Worm (Caenorhabditis elegans) whole organism, L1 larva: ENCODE data around the gene Y15E3A.5.

Experiments
- C04F5.9 ChIP-seq: sonication (generic microtip); optimal IDR thresholded peaks from 2 replicates; lab custom pipeline; 2016; ENCODE audit warnings: missing genetic modification characterization, missing compliant biosample characterization
- C16A3.4 ChIP-seq: fragments of 150-350 bp; optimal IDR thresholded peaks from 2 replicates; lab custom pipeline; 2014; ENCODE audit warnings: missing biosample characterization, missing genetic modification characterization
- F16B12.6 ChIP-seq: fragments of 150-350 bp; optimal IDR thresholded peaks from 2 replicates; lab custom pipeline; 2014; ENCODE audit warnings: missing biosample characterization, missing genetic modification characterization
- aha-1 ChIP-seq: fragments of 150-350 bp; optimal IDR thresholded peaks from 2 replicates; lab custom pipeline; 2014; ENCODE audit warnings: missing biosample characterization, missing genetic modification characterization
- blmp-1 ChIP-seq: fragments of 150-350 bp; optimal IDR thresholded peaks from 2 replicates; lab custom pipeline; 2014; ENCODE audit warnings: missing biosample characterization, missing genetic modification characterization
- ceh-63 ChIP-seq: fragments of 200-800 bp; sonication (Bioruptor generic); optimal IDR thresholded peaks from 2 replicates; lab custom pipeline; 2018; ENCODE audit warnings: mild to moderate bottlenecking, missing genetic modification characterization, missing compliant biosample characterization
- ceh-8 ChIP-seq: fragments of 200-800 bp; sonication (Bioruptor generic); optimal IDR thresholded peaks from 2 replicates; lab custom pipeline; 2018; ENCODE audit warnings: mild to moderate bottlenecking, missing genetic modification characterization, moderate library complexity, missing compliant biosample characterization
- ceh-88 ChIP-seq: fragments of 200-800 bp; sonication (Bioruptor generic); IDR thresholded peaks from 2 replicates; pipeline ENCODE4 v1.3.6; 2022; ENCODE audit warnings: missing genetic modification characterization, missing compliant biosample characterization
- ceh-90 ChIP-seq: sonication (generic microtip); optimal IDR thresholded peaks from 2 replicates; lab custom pipeline; 2016; ENCODE audit warnings: missing genetic modification characterization, missing compliant biosample characterization
- ces-1 ChIP-seq: fragments of 150-350 bp; optimal IDR thresholded peaks from 2 replicates; lab custom pipeline; 2014; ENCODE audit warnings: missing biosample characterization, missing genetic modification reagents, missing genetic modification characterization
- dpl-1 ChIP-seq, 3 experiments: fragments of 150-350 bp in 2 of 3; sonication (generic microtip) in 1 of 3; optimal IDR thresholded peaks; 2 replicates each; lab custom pipeline; 2014 to 2017; ENCODE audit warnings: missing biosample characterization in 3 of 3, missing genetic modification characterization in 3 of 3, missing genetic modification reagents in 3 of 3
- efl-1 ChIP-seq, 4 experiments: fragments of 150-350 bp; optimal IDR thresholded peaks in 3 of 4; peaks in 1 of 4; 1 replicate in 1 of 4; 2 replicates in 3 of 4; lab custom pipeline; 2014; ENCODE audit warnings: missing biosample characterization in 2 of 4, missing genetic modification characterization in 2 of 4, missing genetic modification reagents in 2 of 4
- efl-3 ChIP-seq: fragments of 200-800 bp; sonication (Bioruptor generic); optimal IDR thresholded peaks from 2 replicates; lab custom pipeline; 2018; ENCODE audit warnings: mild to moderate bottlenecking, missing genetic modification characterization, missing compliant biosample characterization
- egl-13 ChIP-seq: sonication (generic microtip); optimal IDR thresholded peaks from 2 replicates; lab custom pipeline; 2016; ENCODE audit warnings: missing genotype, missing genetic modification reagents, missing genetic modification characterization, missing compliant biosample characterization
- fkh-10 ChIP-seq: sonication (generic microtip); optimal IDR thresholded peaks from 2 replicates; lab custom pipeline; 2017; ENCODE audit warnings: missing biosample characterization, missing genetic modification reagents, missing genetic modification characterization
- fkh-4 ChIP-seq: sonication (generic microtip); optimal IDR thresholded peaks from 2 replicates; lab custom pipeline; 2016; ENCODE audit warnings: missing compliant biosample characterization, missing genetic modification characterization, borderline replicate concordance
- fkh-8 ChIP-seq: sonication (generic microtip); optimal IDR thresholded peaks from 2 replicates; lab custom pipeline; 2016; ENCODE audit warnings: mild to moderate bottlenecking, missing genetic modification characterization, missing compliant biosample characterization
- fos-1 ChIP-seq: fragments of 150-350 bp; optimal IDR thresholded peaks from 2 replicates; lab custom pipeline; 2014; ENCODE audit warnings: missing biosample characterization, missing genetic modification characterization
- grh-1 ChIP-seq: fragments of 200-800 bp; sonication (Bioruptor generic); IDR thresholded peaks from 2 replicates; pipeline ENCODE4 v1.3.6; 2022; ENCODE audit warnings: missing genetic modification reagents, missing genetic modification characterization, missing compliant biosample characterization
- hlh-4 ChIP-seq: sonication (generic microtip); optimal IDR thresholded peaks from 2 replicates; lab custom pipeline; 2016; ENCODE audit warnings: mild to moderate bottlenecking, missing genetic modification characterization, missing compliant biosample characterization
- hpl-2 ChIP-seq: fragments of 150-350 bp; optimal IDR thresholded peaks from 2 replicates; lab custom pipeline; 2014; ENCODE audit warnings: missing biosample characterization, missing genetic modification reagents, missing genetic modification characterization
- lin-15B ChIP-seq: fragments of 150-350 bp; sonication (generic microtip); optimal IDR thresholded peaks from 3 replicates; lab custom pipeline; 2014; ENCODE audit warnings: missing biosample characterization, missing genetic modification characterization
- lin-35 ChIP-seq, 2 experiments: fragments of 150-350 bp; optimal IDR thresholded peaks; 2 replicates each; lab custom pipeline; 2014; ENCODE audit warnings: missing biosample characterization in 2 of 2, missing genetic modification characterization in 2 of 2, missing genetic modification reagents in 2 of 2
- lsy-2 ChIP-seq, 2 experiments: fragments of 150-350 bp; optimal IDR thresholded peaks; 2 replicates each; lab custom pipeline; 2014; ENCODE audit warnings: missing biosample characterization in 2 of 2, missing genetic modification characterization in 2 of 2
- mdl-1 ChIP-seq, 2 experiments: fragments of 150-350 bp; optimal IDR thresholded peaks; 2 replicates each; lab custom pipeline; 2014 to 2017; ENCODE audit warnings: missing biosample characterization in 2 of 2, missing genetic modification characterization in 2 of 2, inconsistent platforms in 1 of 2
- mef-2 ChIP-seq: fragments of 150-350 bp; optimal IDR thresholded peaks from 2 replicates; lab custom pipeline; 2014; ENCODE audit warnings: missing biosample characterization, missing genetic modification characterization
- mep-1 ChIP-seq: fragments of 150-350 bp; optimal IDR thresholded peaks from 2 replicates; lab custom pipeline; 2014; ENCODE audit warnings: missing biosample characterization, missing genetic modification characterization
- nhr-12 ChIP-seq: sonication (generic microtip); optimal IDR thresholded peaks from 2 replicates; lab custom pipeline; 2017; ENCODE audit warnings: missing biosample characterization, missing genetic modification characterization
- nhr-19 ChIP-seq: fragments of 200-800 bp; sonication (Bioruptor generic); conservative IDR thresholded peaks from 2 replicates; pipeline ENCODE4 v1.3.6; 2022; ENCODE audit warnings: missing genetic modification characterization, missing compliant biosample characterization
- nhr-20 ChIP-seq: sonication (generic microtip); optimal IDR thresholded peaks from 2 replicates; lab custom pipeline; 2016; ENCODE audit warnings: mild to moderate bottlenecking, missing genetic modification characterization, missing compliant biosample characterization
- nhr-237 ChIP-seq: fragments of 150-350 bp; optimal IDR thresholded peaks from 2 replicates; lab custom pipeline; 2014; ENCODE audit warnings: missing biosample characterization, missing genetic modification characterization
- nhr-28 ChIP-seq: fragments of 150-350 bp; optimal IDR thresholded peaks from 2 replicates; lab custom pipeline; 2014; ENCODE audit warnings: missing biosample characterization, missing genetic modification characterization
- nhr-71 ChIP-seq: sonication (generic microtip); optimal IDR thresholded peaks from 2 replicates; lab custom pipeline; 2016; ENCODE audit warnings: mild to moderate bottlenecking, missing genetic modification characterization, moderate library complexity, missing compliant biosample characterization
- nhr-76 ChIP-seq: sonication (generic microtip); optimal IDR thresholded peaks from 2 replicates; lab custom pipeline; 2017; ENCODE audit warnings: missing biosample characterization, missing genetic modification characterization
- nhr-77 ChIP-seq: fragments of 150-350 bp; optimal IDR thresholded peaks from 2 replicates; lab custom pipeline; 2014; ENCODE audit warnings: missing biosample characterization, missing genetic modification characterization
- nhr-84 ChIP-seq: sonication (generic microtip); optimal IDR thresholded peaks from 2 replicates; lab custom pipeline; 2017; ENCODE audit warnings: missing biosample characterization, missing genetic modification characterization
- nhr-85 ChIP-seq: sonication (generic microtip); peaks from one replicate; lab custom pipeline; 2016; ENCODE audit warnings: missing genetic modification characterization, inconsistent platforms, missing compliant biosample characterization
- nhr-90 ChIP-seq: sonication (generic microtip); optimal IDR thresholded peaks from 2 replicates; lab custom pipeline; 2016; ENCODE audit warnings: mild to moderate bottlenecking, missing genetic modification characterization, missing compliant biosample characterization; ENCODE audit not compliant: poor library complexity
- pax-3 ChIP-seq: fragments of 200-800 bp; sonication (Bioruptor generic); optimal IDR thresholded peaks from 2 replicates; lab custom pipeline; 2018; ENCODE audit warnings: mild to moderate bottlenecking, missing genetic modification characterization, moderate library complexity, missing compliant biosample characterization
- skn-1 ChIP-seq: fragments of 150-350 bp; optimal IDR thresholded peaks from 2 replicates; lab custom pipeline; 2014; ENCODE audit warnings: missing biosample characterization, missing genetic modification characterization
- snu-23 ChIP-seq: sonication (generic microtip); optimal IDR thresholded peaks from 2 replicates; lab custom pipeline; 2016; ENCODE audit warnings: missing genetic modification characterization, missing compliant biosample characterization
- sox-4 ChIP-seq: sonication (generic microtip); optimal IDR thresholded peaks from 2 replicates; lab custom pipeline; 2016; ENCODE audit warnings: missing genetic modification characterization, missing compliant biosample characterization
- swsn-7 ChIP-seq: sonication (generic microtip); optimal IDR thresholded peaks from 2 replicates; lab custom pipeline; 2016; ENCODE audit warnings: missing genetic modification characterization, missing compliant biosample characterization
- tbx-2 ChIP-seq: sonication (generic microtip); optimal IDR thresholded peaks from 2 replicates; lab custom pipeline; 2016; ENCODE audit warnings: missing genetic modification characterization, missing compliant biosample characterization
- unc-130 ChIP-seq: fragments of 150-350 bp; optimal IDR thresholded peaks from 2 replicates; lab custom pipeline; 2017; ENCODE audit warnings: missing biosample characterization, missing genetic modification characterization, inconsistent platforms
- unc-62 ChIP-seq: fragments of 150-350 bp; optimal IDR thresholded peaks from 2 replicates; lab custom pipeline; 2014; ENCODE audit warnings: missing biosample characterization, missing genetic modification reagents, missing genetic modification characterization
- unc-98 ChIP-seq: fragments of 200-800 bp; sonication (Bioruptor generic); IDR thresholded peaks from 2 replicates; pipeline ENCODE4 v1.3.6; 2022; ENCODE audit warnings: missing genetic modification characterization, missing compliant biosample characterization
- zag-1 ChIP-seq: fragments of 150-350 bp; optimal IDR thresholded peaks from 2 replicates; lab custom pipeline; 2014; ENCODE audit warnings: missing biosample characterization, missing genetic modification characterization
- zip-4 ChIP-seq: fragments of 200-800 bp; sonication (Bioruptor generic); optimal IDR thresholded peaks from 2 replicates; lab custom pipeline; 2018; ENCODE audit warnings: mild to moderate bottlenecking, missing genetic modification characterization, moderate library complexity, missing compliant biosample characterization
- ztf-11 ChIP-seq, 2 experiments: sonication (generic microtip); optimal IDR thresholded peaks; 2 replicates each; lab custom pipeline; 2016 to 2017; ENCODE audit warnings: missing genetic modification characterization in 2 of 2, missing biosample characterization in 1 of 2, missing compliant biosample characterization in 1 of 2

The Y15E3A.5 gene

DNA sequence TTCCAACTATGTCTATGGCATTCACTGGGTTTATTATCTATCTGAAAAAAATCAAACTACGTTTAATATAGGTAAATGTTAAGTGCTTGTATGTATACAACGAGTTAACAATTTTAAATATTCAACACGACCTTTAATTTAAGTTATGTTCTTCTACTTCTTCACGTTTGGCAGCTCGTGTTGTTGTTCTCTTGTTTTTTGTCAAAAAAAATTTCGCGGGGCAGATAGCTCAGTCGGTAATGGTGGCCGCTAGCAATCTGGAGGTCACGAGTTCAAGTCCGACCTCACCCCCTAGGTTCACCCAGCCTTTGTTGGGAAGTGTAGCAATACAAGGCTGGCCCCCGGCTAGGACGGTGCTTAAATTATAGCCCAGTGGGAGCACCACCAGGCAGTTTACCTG is 12.5 kb downstream of the Y15E3A.5 start:
- no peak for TF ChIP-seq mef-2
- TF ChIP-seq efl-1 (optimal IDR thresholded peaks at IDR 0.05; lab: Kevin White, UChicago) = no peak
- peak in 1 of 2 experiments; percentile 71 for TF ChIP-seq efl-1 (GFP tag; optimal IDR thresholded peaks at IDR 0.05 in 1 of 2; lab: Kevin White, UChicago)
- no peak for TF ChIP-seq ceh-63
- TF ChIP-seq nhr-71 (tag; lab: Kevin White, UChicago) = no peak
- no peak for TF ChIP-seq lin-35 (GFP tag; optimal IDR thresholded peaks at IDR 0.05; lab: Kevin White, UChicago)
- no peak for TF ChIP-seq C04F5.9 (tag; lab: Kevin White, UChicago)
- no peak for TF ChIP-seq swsn-7 (tag; lab: Kevin White, UChicago)
- TF ChIP-seq mep-1 (tag; lab: Kevin White, UChicago) = no peak

DNA sequence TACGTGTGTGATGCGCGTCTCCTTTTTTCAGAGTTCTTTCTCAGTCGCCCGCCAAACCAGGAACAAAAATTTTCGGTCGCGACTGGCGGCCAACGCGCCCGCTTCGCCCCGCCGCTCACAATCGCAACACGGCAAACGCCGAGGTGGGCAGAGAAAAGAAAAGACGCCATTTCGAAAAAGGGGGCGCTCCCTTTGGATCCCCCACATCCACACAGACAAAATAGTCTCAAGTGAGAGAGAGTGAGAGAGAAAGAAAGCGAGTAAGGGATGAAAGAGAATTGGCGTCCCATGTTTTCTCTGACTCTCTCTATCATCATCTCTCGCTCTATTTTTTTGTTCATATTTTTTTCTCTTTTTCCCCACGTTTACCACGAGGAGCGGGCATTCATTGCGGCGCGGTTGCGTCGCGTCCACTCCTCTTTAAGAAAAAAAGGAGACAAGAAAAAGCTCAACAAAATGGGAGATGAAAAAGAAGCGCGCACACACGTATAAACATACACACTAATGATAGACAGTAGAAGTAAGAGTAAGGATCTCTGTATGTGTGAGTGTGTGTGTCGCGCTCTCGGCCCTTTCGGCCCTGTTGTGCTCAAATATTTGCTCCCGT is 13.6 kb downstream of the Y15E3A.5 start:
- peak; percentile 62 for TF ChIP-seq ceh-88 (GFP tag; lab: Robert Waterston, UW)
- peak; percentile 14 for TF ChIP-seq hpl-2 (GFP tag; lab: Kevin White, UChicago)
- TF ChIP-seq zag-1 = peak; percentile 89
- peak; percentile 75 for TF ChIP-seq nhr-237 (tag; lab: Kevin White, UChicago)
- no peak for TF ChIP-seq ztf-11 (tag; optimal IDR thresholded peaks at IDR 0.05; lab: Kevin White, UChicago)
- TF ChIP-seq nhr-90 (tag; lab: Kevin White, UChicago) = peak; percentile 66
- peak; percentile 81 for TF ChIP-seq unc-130 (tag; lab: Kevin White, UChicago)
- TF ChIP-seq ceh-8 = peak; percentile 78
- TF ChIP-seq blmp-1 (tag; lab: Kevin White, UChicago) = peak; percentile 98
- no peak for TF ChIP-seq nhr-12 (tag; lab: Kevin White, UChicago)
- peak; percentile 88 for TF ChIP-seq nhr-77 (tag; lab: Kevin White, UChicago)
- TF ChIP-seq C16A3.4 (tag; lab: Kevin White, UChicago) = peak; percentile 75
- peak; percentile 40 for TF ChIP-seq lin-15B (tag; lab: Kevin White, UChicago)
- peak; percentile 86 for TF ChIP-seq nhr-85
- TF ChIP-seq zip-4 (GFP tag; lab: Kevin White, UChicago) = peak; percentile 44
- TF ChIP-seq nhr-84 (tag; lab: Kevin White, UChicago) = peak; percentile 30
- peak; percentile 81 for TF ChIP-seq pax-3 (tag; lab: Kevin White, UChicago)
- TF ChIP-seq aha-1 (tag; lab: Kevin White, UChicago) = no peak
- peak; percentile 70 for TF ChIP-seq fos-1 (tag; lab: Kevin White, UChicago)
- TF ChIP-seq tbx-2 (tag; lab: Kevin White, UChicago) = peak; percentile 91
- TF ChIP-seq mef-2 = peak; percentile 60
- no peak for TF ChIP-seq unc-62 (GFP tag; lab: Kevin White, UChicago)
- TF ChIP-seq ces-1 = peak; percentile 61
- TF ChIP-seq egl-13 (tag; lab: Kevin White, UChicago) = peak; percentile 85
- peak; percentile 86 for TF ChIP-seq skn-1 (tag; lab: Kevin White, UChicago)
- TF ChIP-seq efl-3 (GFP tag; lab: Kevin White, UChicago) = no peak
- TF ChIP-seq nhr-28 = no peak
- TF ChIP-seq ceh-90 (tag; lab: Kevin White, UChicago) = peak; percentile 1
- TF ChIP-seq hlh-4 (tag; lab: Kevin White, UChicago) = no peak
- TF ChIP-seq sox-4 (tag; lab: Kevin White, UChicago) = peak; percentile 38
- TF ChIP-seq fkh-4 (tag; lab: Kevin White, UChicago) = peak; percentile 49
- TF ChIP-seq lin-35 (GFP tag; optimal IDR thresholded peaks at IDR 0.05; lab: Kevin White, UChicago) = peak; percentile 58 to 68
- TF ChIP-seq grh-1 (GFP tag; lab: Robert Waterston, UW) = peak; percentile 32; the same call in 1 of the 2 replicates
- peak; percentile 98 for TF ChIP-seq fkh-8
- TF ChIP-seq nhr-20 (tag; lab: Kevin White, UChicago) = peak; percentile 90
- TF ChIP-seq snu-23 = peak; percentile 94
- TF ChIP-seq efl-1 (optimal IDR thresholded peaks at IDR 0.05; lab: Kevin White, UChicago) = peak; percentile 57 to 69
- TF ChIP-seq efl-1 (GFP tag; optimal IDR thresholded peaks at IDR 0.05 in 1 of 2; lab: Kevin White, UChicago) = peak; percentile 20 to 91
- no peak for TF ChIP-seq nhr-76 (tag; lab: Kevin White, UChicago)
- TF ChIP-seq dpl-1 (GFP tag; optimal IDR thresholded peaks at IDR 0.05; lab: Kevin White, UChicago) = peak; percentile 11 to 44 (median 28)
- TF ChIP-seq lsy-2 (tag; optimal IDR thresholded peaks at IDR 0.05; lab: Kevin White, UChicago) = peak; percentile 76 to 89
- TF ChIP-seq fkh-10 (GFP tag; lab: Kevin White, UChicago) = peak; percentile 91
- peak; percentile 5 for TF ChIP-seq F16B12.6 (tag; lab: Kevin White, UChicago)
- TF ChIP-seq ceh-63 = no peak
- TF ChIP-seq mdl-1 (tag; optimal IDR thresholded peaks at IDR 0.05; lab: Kevin White, UChicago) = peak; percentile 75 to 80
- no peak for TF ChIP-seq unc-98 (GFP tag; lab: Robert Waterston, UW)
- peak; percentile 79 for TF ChIP-seq nhr-19
